Worm (Caenorhabditis elegans): ENCODE measurements around the gene nspb-7.

The nspb-7 gene

ce11 chrII:14578013-14578412 is at the start of gene nspb-7:
Gene nspb-7 (plus strand): TSS chrII:14578313.
- no peak for TF ChIP-seq ama-1 (optimal IDR thresholded peaks at IDR 0.05)
- no peak for TF ChIP-seq scrt-1 (GFP tag; IDR thresholded peaks at IDR 0.05)
- TF ChIP-seq hmbx-1 (tag; optimal IDR thresholded peaks at IDR 0.05), result no peak
- TF ChIP-seq ets-7 (tag; optimal IDR thresholded peaks at IDR 0.05), result no peak
- no peak for TF ChIP-seq tbx-11 (GFP tag; IDR thresholded peaks at IDR 0.05)
- TF ChIP-seq aly-1 (tag; optimal IDR thresholded peaks at IDR 0.05), result no peak
- no peak for TF ChIP-seq tra-4 (tag; optimal IDR thresholded peaks at IDR 0.05)
- TF ChIP-seq flt-1 (GFP tag; IDR thresholded peaks at IDR 0.05), result no peak
- TF ChIP-seq hnd-1 (tag; optimal IDR thresholded peaks at IDR 0.05), result no peak
- TF ChIP-seq sea-1 (GFP tag; conservative IDR thresholded peaks at IDR 0.05), result no peak

ce11 chrII:14534000-14534399 is 44.1 kb upstream of the nspb-7 start, which contains the start of gene C04H5.1:
Gene C04H5.1 (plus strand): TSS chrII:14534300.
- TF ChIP-seq hmbx-1 (tag; optimal IDR thresholded peaks at IDR 0.05), result no peak
- no peak for TF ChIP-seq pes-1 (GFP tag; IDR thresholded peaks at IDR 0.05)
- no peak for TF ChIP-seq hmg-4 (GFP tag; optimal IDR thresholded peaks at IDR 0.05)
- TF ChIP-seq flt-1 (GFP tag; IDR thresholded peaks at IDR 0.05), result no peak
- TF ChIP-seq ama-1 (optimal IDR thresholded peaks at IDR 0.05), result no peak
- TF ChIP-seq scrt-1 (GFP tag; IDR thresholded peaks at IDR 0.05), result no peak
- no peak for TF ChIP-seq tbx-37 (GFP tag; conservative IDR thresholded peaks at IDR 0.05)
- no peak for TF ChIP-seq aly-1 (tag; optimal IDR thresholded peaks at IDR 0.05)
- TF ChIP-seq hnd-1 (tag; optimal IDR thresholded peaks at IDR 0.05), result no peak
- TF ChIP-seq sea-1 (GFP tag; conservative IDR thresholded peaks at IDR 0.05), result no peak
- TF ChIP-seq ets-7 (tag; optimal IDR thresholded peaks at IDR 0.05), result no peak
- TF ChIP-seq tra-4 (tag; optimal IDR thresholded peaks at IDR 0.05), result no peak
- no peak for TF ChIP-seq ceh-36 (tag; optimal IDR thresholded peaks at IDR 0.05)

DNA sequence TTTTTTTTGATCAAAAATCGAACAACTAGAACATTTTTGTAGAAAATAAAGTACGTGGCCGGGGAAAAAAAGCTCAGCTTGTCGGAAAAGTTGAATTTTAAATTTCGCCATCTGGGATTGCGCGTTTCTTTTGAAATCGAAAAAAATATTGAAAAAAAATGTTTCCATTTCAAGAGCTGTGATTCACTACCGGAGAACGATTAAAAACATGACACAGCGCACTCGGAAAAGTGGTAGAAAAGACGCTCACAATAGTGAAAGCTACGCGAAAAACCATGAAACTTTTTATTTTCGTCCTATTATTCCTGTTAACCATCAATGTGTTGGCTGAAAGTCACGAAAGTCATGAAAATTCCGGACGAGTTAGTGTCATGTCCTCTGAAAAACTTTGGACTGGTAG is 40.4 kb upstream of the nspb-7 start, which contains the start of the genes clec-147 and C04H5.7:
Gene clec-147, minus strand, starts transcription at position 101 of the 400 bp plus-strand sequence.
Gene C04H5.7, plus strand, starts transcription at position 219 of the 400 bp plus-strand sequence.
- TF ChIP-seq flt-1 (GFP tag; IDR thresholded peaks at IDR 0.05) (no peak), ama-1 (optimal IDR thresholded peaks at IDR 0.05) (no peak), ceh-36 (tag; optimal IDR thresholded peaks at IDR 0.05) (no peak), ceh-13 (GFP tag; optimal IDR thresholded peaks at IDR 0.05) (no peak), aly-1 (tag; optimal IDR thresholded peaks at IDR 0.05) (no peak), ets-7 (tag; optimal IDR thresholded peaks at IDR 0.05) (no peak), hmbx-1 (tag; optimal IDR thresholded peaks at IDR 0.05) (no peak), pes-1 (GFP tag; IDR thresholded peaks at IDR 0.05) (no peak), tbx-11 (GFP tag; IDR thresholded peaks at IDR 0.05) (no peak), hnd-1 (tag; optimal IDR thresholded peaks at IDR 0.05) (no peak), B0310.2 (tag; optimal IDR thresholded peaks at IDR 0.05) (no peak), tbx-37 (GFP tag; conservative IDR thresholded peaks at IDR 0.05) (no peak), F13C5.2 (tag; optimal IDR thresholded peaks at IDR 0.05) (no peak), tra-4 (tag; optimal IDR thresholded peaks at IDR 0.05) (no peak), scrt-1 (GFP tag; IDR thresholded peaks at IDR 0.05) (no peak), hmg-4 (GFP tag; optimal IDR thresholded peaks at IDR 0.05) (no peak), sea-1 (GFP tag; conservative IDR thresholded peaks at IDR 0.05) (no peak)

ce11 chrII:14540551-14540950 is 37.6 kb upstream of the nspb-7 start:
- TF ChIP-seq hnd-1 (tag; optimal IDR thresholded peaks at IDR 0.05), result no peak

- no peak for TF ChIP-seq ets-7 (tag; optimal IDR thresholded peaks at IDR 0.05)
- TF ChIP-seq aly-1 (tag; optimal IDR thresholded peaks at IDR 0.05), result no peak
- TF ChIP-seq sea-1 (GFP tag; conservative IDR thresholded peaks at IDR 0.05), result no peak
- no peak for TF ChIP-seq tbx-37 (GFP tag; conservative IDR thresholded peaks at IDR 0.05)
- no peak for TF ChIP-seq B0310.2 (tag; optimal IDR thresholded peaks at IDR 0.05)
- no peak for TF ChIP-seq flt-1 (GFP tag; IDR thresholded peaks at IDR 0.05)
Observed at ce11 chrII:14548691-14549090, 29.4 kb upstream of the nspb-7 start, which contains the start of gene gcy-29. Gene gcy-29 (minus strand): TSS chrII:14548791.

DNA sequence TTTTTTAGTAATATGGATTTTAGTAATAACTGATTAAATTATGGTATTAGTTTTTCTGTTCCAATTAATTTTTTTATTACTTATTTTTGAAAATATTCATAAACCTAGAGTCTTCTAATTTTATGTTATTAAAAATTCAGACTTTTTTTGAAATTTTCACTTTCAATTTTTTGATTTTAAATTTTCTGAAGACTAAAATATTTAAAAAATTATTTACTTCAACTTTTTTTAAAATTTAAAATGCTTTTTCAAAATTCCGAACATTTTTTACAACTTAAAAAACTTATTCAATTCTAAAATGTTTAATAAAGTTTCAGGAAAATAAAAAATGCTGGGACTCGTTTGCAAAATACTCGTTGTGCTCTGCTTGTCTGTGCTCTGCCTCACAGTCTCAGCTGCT is 27.5 kb upstream of the nspb-7 start, which contains the start of gene nlp-41:
Gene nlp-41, plus strand, starts transcription at position 301 of the 400 bp plus-strand sequence.
- TF ChIP-seq tra-4 (tag; optimal IDR thresholded peaks at IDR 0.05) (no peak), hmbx-1 (tag; optimal IDR thresholded peaks at IDR 0.05) (no peak), ets-7 (tag; optimal IDR thresholded peaks at IDR 0.05) (no peak), ceh-36 (tag; optimal IDR thresholded peaks at IDR 0.05) (no peak), hmg-4 (GFP tag; optimal IDR thresholded peaks at IDR 0.05) (no peak), tbx-11 (GFP tag; IDR thresholded peaks at IDR 0.05) (no peak), sea-1 (GFP tag; conservative IDR thresholded peaks at IDR 0.05) (no peak), F13C5.2 (tag; optimal IDR thresholded peaks at IDR 0.05) (no peak), aly-1 (tag; optimal IDR thresholded peaks at IDR 0.05) (no peak), pes-1 (GFP tag; IDR thresholded peaks at IDR 0.05) (no peak)

- no peak for TF ChIP-seq sea-1 (GFP tag; conservative IDR thresholded peaks at IDR 0.05)
- TF ChIP-seq hmg-4 (GFP tag; optimal IDR thresholded peaks at IDR 0.05), result no peak
Observed at ce11 chrII:14555019-14555418, 23.1 kb upstream of the nspb-7 start.

DNA sequence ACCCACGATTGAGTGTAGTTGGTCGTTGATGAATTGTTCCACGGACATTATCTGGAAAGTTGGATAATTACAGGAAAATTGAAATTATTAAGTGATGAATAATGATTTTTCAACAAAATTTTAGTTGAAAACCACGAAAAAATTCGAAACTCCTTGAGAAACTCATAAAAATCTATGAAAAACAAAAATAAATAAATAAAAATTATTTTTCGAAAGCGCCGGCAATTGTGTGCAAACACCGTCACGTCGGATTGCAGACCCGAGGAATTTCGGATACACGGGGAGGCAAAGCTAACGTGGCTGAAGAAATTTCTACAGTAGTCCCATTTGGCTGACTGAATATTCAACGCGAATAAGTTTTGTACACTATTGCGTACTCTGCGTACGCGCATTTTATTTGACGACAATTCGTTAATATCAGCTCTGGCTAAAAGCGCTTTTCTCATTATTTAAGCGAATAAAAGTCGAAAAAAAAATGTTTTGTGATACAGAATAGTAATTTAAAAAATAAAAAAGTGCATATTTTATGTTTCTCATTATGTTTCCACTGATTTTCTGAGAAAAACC is 16.5 kb upstream of the nspb-7 start, which contains the start of gene mog-4:
Gene mog-4, minus strand, starts transcription at position 51 of the 567 bp plus-strand sequence.
- TF ChIP-seq sea-1 (GFP tag; conservative IDR thresholded peaks at IDR 0.05), result peak; percentile 41; the same call in 1 of the 2 replicates
- TF ChIP-seq pes-1 (GFP tag; IDR thresholded peaks at IDR 0.05), result peak; percentile 73
- TF ChIP-seq F13C5.2 (tag; optimal IDR thresholded peaks at IDR 0.05), result peak; percentile 71
- TF ChIP-seq tbx-37 (GFP tag; conservative IDR thresholded peaks at IDR 0.05), result peak; percentile 91
- peak; percentile 68 for TF ChIP-seq tbx-11 (GFP tag; IDR thresholded peaks at IDR 0.05)
- TF ChIP-seq scrt-1 (GFP tag; IDR thresholded peaks at IDR 0.05), result peak; percentile 69
